Worm (Caenorhabditis elegans): ENCODE results near the gene srj-24.

- TF ChIP-seq hmg-11 (tag; optimal IDR thresholded peaks at IDR 0.05), result no peak
- no peak for TF ChIP-seq fkh-10 (GFP tag; optimal IDR thresholded peaks at IDR 0.05)
- no peak for TF ChIP-seq pha-4 (tag; optimal IDR thresholded peaks at IDR 0.05)
- no peak for TF ChIP-seq lin-15B (tag; optimal IDR thresholded peaks at IDR 0.05)
- no peak for TF ChIP-seq ceh-16 (tag; optimal IDR thresholded peaks at IDR 0.05)
- no peak for TF ChIP-seq zag-1 (tag; optimal IDR thresholded peaks at IDR 0.05)
These were observed 18.9 kb downstream of the srj-24 start, which contains the start of gene srbc-40 for ce11 chrV:719731-720130.

Measured in whole organism, L3 larva.